Fruit fly (Drosophila melanogaster) whole organism, embryonic: Measurements from ENCODE around the gene mahe.

Source experiments
- Abd-B ChIP-seq: fragments of 200-800 bp; sonication (Bioruptor generic); optimal IDR thresholded peaks from 2 replicates; lab custom pipeline; 2018; ENCODE audit warnings: missing biosample characterization, mild to moderate bottlenecking, missing genetic modification characterization, moderate library complexity
- Asciz ChIP-seq: fragments of 200-800 bp; sonication (Bioruptor generic); optimal IDR thresholded peaks from 2 replicates; lab custom pipeline; 2017; ENCODE audit warnings: missing biosample characterization, mild to moderate bottlenecking, missing genetic modification characterization, missing genetic modification reagents
- BEAF-32 ChIP-seq: fragments of 200-800 bp; sonication (Bioruptor generic); optimal IDR thresholded peaks from 3 replicates; lab custom pipeline; 2017; ENCODE audit warnings: missing biosample characterization, missing genetic modification characterization, mild to moderate bottlenecking, moderate library complexity, missing genetic modification reagents
- CG10267 ChIP-seq: fragments of 200-800 bp; sonication (Bioruptor generic); optimal IDR thresholded peaks from 2 replicates; lab custom pipeline; 2018; ENCODE audit warnings: missing biosample characterization, mild to moderate bottlenecking, missing genetic modification characterization, moderate library complexity
- CG11695 ChIP-seq: fragments of 200-800 bp; sonication (Bioruptor generic); IDR thresholded peaks from 3 replicates; pipeline ENCODE4 v1.3.6; 2022; ENCODE audit warnings: missing biosample characterization, missing genetic modification characterization
- CG12942 ChIP-seq: fragments of 200-800 bp; sonication (Bioruptor generic); optimal IDR thresholded peaks from 3 replicates; lab custom pipeline; 2016; ENCODE audit warnings: missing biosample characterization, missing genetic modification characterization
- CG14710 ChIP-seq: fragments of 200-800 bp; sonication (Bioruptor generic); optimal IDR thresholded peaks from 3 replicates; lab custom pipeline; 2019; ENCODE audit warnings: missing biosample characterization, mild to moderate bottlenecking, missing genetic modification characterization, moderate library complexity
- CG15479 ChIP-seq: fragments of 200-800 bp; sonication (Bioruptor generic); optimal IDR thresholded peaks from 3 replicates; lab custom pipeline; 2019; ENCODE audit warnings: missing biosample characterization, mild to moderate bottlenecking, missing genetic modification characterization, moderate library complexity
- CG16813 ChIP-seq: fragments of 200-800 bp; sonication (Bioruptor generic); IDR thresholded peaks from 3 replicates; pipeline ENCODE4 v1.3.6; 2022; ENCODE audit warnings: missing biosample characterization, missing genetic modification characterization; ENCODE audit not compliant: partially characterized antibody
- CG18476 ChIP-seq: fragments of 200-800 bp; sonication (Bioruptor generic); optimal IDR thresholded peaks from 2 replicates; lab custom pipeline; 2016; ENCODE audit warnings: missing biosample characterization, mild to moderate bottlenecking, missing genetic modification characterization
- CG18619 ChIP-seq: fragments of 200-800 bp; sonication (Bioruptor generic); optimal IDR thresholded peaks from 3 replicates; lab custom pipeline; 2017; ENCODE audit warnings: missing biosample characterization, mild to moderate bottlenecking, missing genetic modification characterization
- CG2712 ChIP-seq: fragments of 200-800 bp; optimal IDR thresholded peaks from 3 replicates; lab custom pipeline; 2019; ENCODE audit warnings: missing biosample characterization, mild to moderate bottlenecking, missing genetic modification characterization, moderate library complexity
- CG30403 ChIP-seq: fragments of 200-800 bp; sonication (Bioruptor generic); optimal IDR thresholded peaks from 3 replicates; lab custom pipeline; 2016; ENCODE audit warnings: missing biosample characterization, missing genetic modification characterization
- CG32532 ChIP-seq: fragments of 200-800 bp; sonication (Bioruptor generic); IDR thresholded peaks from 2 replicates; pipeline ENCODE4 v1.3.6; 2022; ENCODE audit warnings: missing biosample characterization, missing genetic modification characterization
- CG3847 ChIP-seq: fragments of 200-800 bp; sonication (Bioruptor generic); IDR thresholded peaks from 2 replicates; pipeline ENCODE4 v1.3.6; 2022; ENCODE audit warnings: missing biosample characterization, missing genetic modification characterization
- CG4617 ChIP-seq: fragments of 200-800 bp; sonication (Bioruptor generic); optimal IDR thresholded peaks from 3 replicates; lab custom pipeline; 2016; ENCODE audit warnings: missing biosample characterization, missing genetic modification characterization, borderline replicate concordance
- CG6689 ChIP-seq: fragments of 200-800 bp; sonication (Bioruptor generic); IDR thresholded peaks from 2 replicates; pipeline ENCODE4 v1.3.6; 2022; ENCODE audit warnings: missing biosample characterization, missing genetic modification characterization
- CG6791 ChIP-seq: fragments of 200-800 bp; sonication (Bioruptor generic); IDR thresholded peaks from 3 replicates; pipeline ENCODE4 v1.3.6; 2022; ENCODE audit warnings: missing biosample characterization, missing genetic modification characterization; ENCODE audit not compliant: partially characterized antibody
- CG7987 ChIP-seq: fragments of 200-800 bp; sonication (Bioruptor generic); optimal IDR thresholded peaks from 2 replicates; lab custom pipeline; 2018; ENCODE audit warnings: missing biosample characterization, mild to moderate bottlenecking, missing genetic modification characterization, moderate library complexity
- CG9215 ChIP-seq: fragments of 200-800 bp; sonication (Bioruptor generic); IDR thresholded peaks from 2 replicates; pipeline ENCODE4 v1.3.6; 2022; ENCODE audit warnings: missing biosample characterization, missing genetic modification characterization
- CG9876 ChIP-seq: fragments of 200-800 bp; sonication (Bioruptor generic); optimal IDR thresholded peaks from 2 replicates; lab custom pipeline; 2016; ENCODE audit warnings: missing biosample characterization, missing genetic modification characterization
- E2f2 ChIP-seq: fragments of 200-800 bp; sonication (Bioruptor generic); IDR thresholded peaks from 2 replicates; pipeline ENCODE4 v1.3.6; 2022; ENCODE audit warnings: missing biosample characterization, missing genetic modification characterization
- Ets65A ChIP-seq: fragments of 200-800 bp; sonication (Bioruptor generic); peaks from one replicate; lab custom pipeline; 2016; ENCODE audit warnings: missing biosample characterization, missing genetic modification characterization
- HLH3B ChIP-seq: fragments of 200-800 bp; sonication (Bioruptor generic); IDR thresholded peaks from 2 replicates; pipeline ENCODE4 v1.3.6; 2022; ENCODE audit warnings: missing biosample characterization, missing genetic modification characterization
- Hmx ChIP-seq: fragments of 200-800 bp; sonication (Bioruptor generic); optimal IDR thresholded peaks from 2 replicates; lab custom pipeline; 2016; ENCODE audit warnings: missing biosample characterization, missing genetic modification characterization
- Opbp ChIP-seq: fragments of 200-800 bp; sonication (Bioruptor generic); IDR thresholded peaks from 3 replicates; pipeline ENCODE4 v1.3.6; 2022; ENCODE audit warnings: missing biosample characterization, missing genetic modification characterization; ENCODE audit not compliant: partially characterized antibody
- YL-1 ChIP-seq: fragments of 200-800 bp; sonication (Bioruptor generic); optimal IDR thresholded peaks from 3 replicates; lab custom pipeline; 2017; ENCODE audit warnings: missing biosample characterization, mild to moderate bottlenecking, missing genetic modification characterization
- br ChIP-seq: fragments of >200 bp; optimal IDR thresholded peaks from 2 replicates; lab custom pipeline; 2017
- chn ChIP-seq: fragments of 200-800 bp; sonication (Bioruptor generic); optimal IDR thresholded peaks from 2 replicates; lab custom pipeline; 2016; ENCODE audit warnings: missing biosample characterization, missing genetic modification characterization
- dysf ChIP-seq: fragments of 200-800 bp; sonication (Bioruptor generic); IDR thresholded peaks from 3 replicates; pipeline ENCODE4 v1.3.6; 2022; ENCODE audit warnings: missing biosample characterization, missing genetic modification characterization
- fd3F ChIP-seq: fragments of 200-800 bp; sonication (Bioruptor generic); optimal IDR thresholded peaks from 2 replicates; lab custom pipeline; 2018; ENCODE audit warnings: missing biosample characterization, mild to moderate bottlenecking, missing genetic modification characterization, moderate library complexity
- insv ChIP-seq, 2 experiments: fragments of 200-800 bp; sonication (Bioruptor generic); optimal IDR thresholded peaks; 3 replicates each; lab custom pipeline; 2016 to 2018; ENCODE audit warnings: missing biosample characterization in 2 of 2, missing genetic modification characterization in 2 of 2
- knrl ChIP-seq: fragments of 200-800 bp; sonication (Bioruptor generic); IDR thresholded peaks from 3 replicates; pipeline ENCODE4 v1.3.6; 2022; ENCODE audit warnings: missing biosample characterization, missing genetic modification characterization; ENCODE audit not compliant: partially characterized antibody
- nau ChIP-seq: fragments of 200-800 bp; sonication (Bioruptor generic); optimal IDR thresholded peaks from 3 replicates; lab custom pipeline; 2017; ENCODE audit warnings: missing biosample characterization, mild to moderate bottlenecking, missing genetic modification characterization, missing genetic modification reagents
- nom ChIP-seq: fragments of 200-800 bp; sonication (Bioruptor generic); optimal IDR thresholded peaks from 2 replicates; lab custom pipeline; 2017; ENCODE audit warnings: missing biosample characterization, missing genetic modification characterization, mild to moderate bottlenecking, moderate library complexity, missing genetic modification reagents
- p53 ChIP-seq: fragments of 200-800 bp; sonication (Bioruptor generic); optimal IDR thresholded peaks from 2 replicates; lab custom pipeline; 2016; ENCODE audit warnings: missing biosample characterization, missing genetic modification characterization
- pan ChIP-seq, 4 experiments: fragments of >200 bp in 3 of 4; fragments of 200-800 bp in 1 of 4; sonication (Bioruptor generic) in 1 of 4; optimal IDR thresholded peaks in 3 of 4; IDR thresholded peaks in 1 of 4; 2 replicates each; pipeline versions ENCODE4 v1.3.6 to Lab custom; 2017 to 2022; ENCODE audit warnings: missing biosample characterization in 2 of 4, missing genetic modification characterization in 2 of 4, mixed read lengths in 1 of 4
- pfk ChIP-seq: fragments of 200-800 bp; sonication (Bioruptor generic); optimal IDR thresholded peaks from 2 replicates; lab custom pipeline; 2018; ENCODE audit warnings: missing biosample characterization, mild to moderate bottlenecking, missing genetic modification characterization, moderate library complexity
- sens ChIP-seq: fragments of 200-800 bp; sonication (Bioruptor generic); peaks from one replicate; lab custom pipeline; 2016; ENCODE audit warnings: missing biosample characterization, missing genetic modification characterization
- stc ChIP-seq: fragments of 200-800 bp; sonication (Bioruptor generic); IDR thresholded peaks from 2 replicates; pipeline ENCODE4 v1.3.6; 2022; ENCODE audit warnings: missing biosample characterization, missing genetic modification characterization
- usp ChIP-seq: fragments of >200 bp; optimal IDR thresholded peaks from 2 replicates; lab custom pipeline; 2017; ENCODE audit warnings: missing biosample characterization, missing genetic modification characterization
- wdn ChIP-seq: fragments of 200-800 bp; sonication (Bioruptor generic); IDR thresholded peaks from 2 replicates; pipeline ENCODE4 v1.3.6; 2022; ENCODE audit warnings: missing biosample characterization, missing genetic modification characterization
- zen ChIP-seq: fragments of 200-800 bp; sonication (Bioruptor generic); optimal IDR thresholded peaks from 3 replicates; lab custom pipeline; 2018; ENCODE audit warnings: missing biosample characterization, mild to moderate bottlenecking, missing genetic modification characterization, moderate library complexity

Gene mahe

dm6 chrX:7901153-7902038 is 29.8 kb downstream of the mahe start, which contains the start of the genes RpS6 and bys (continued):
- TF ChIP-seq p53 (GFP tag; lab: Kevin White, UChicago) (peak; percentile 21), pan (optimal IDR thresholded peaks at IDR 0.05; lab: Kevin White, UChicago) (no peak), pan (GFP tag; optimal IDR thresholded peaks at IDR 0.05 in 1 of 2, IDR thresholded peaks at IDR 0.05 in 1 of 2) (peak in 1 of 2 experiments; percentile 65), Hmx (GFP tag; lab: Kevin White, UChicago) (no peak), CG3847 (peak; percentile 38; the same call in 1 of the 2 replicates), pfk (GFP tag; lab: Kevin White, UChicago) (peak; percentile 57), HLH3B (GFP tag; lab: Robert Waterston, UW) (peak; percentile 36; the same call in 1 of the 2 replicates), CG12942 (GFP tag; lab: Kevin White, UChicago) (peak; percentile 9), CG14710 (tag; lab: Kevin White, UChicago) (peak; percentile 65), BEAF-32 (peak; percentile 87), wdn (GFP tag; lab: Robert Waterston, UW) (peak; percentile 12; the same call in 1 of the 2 replicates), CG9215 (GFP tag; lab: Robert Waterston, UW) (no peak; the same call in 1 of the 2 replicates), CG18619 (peak; percentile 52), YL-1 (GFP tag; lab: Kevin White, UChicago) (peak; percentile 63), E2f2 (GFP tag; lab: Robert Waterston, UW) (peak; percentile 9; the same call in 1 of the 2 replicates), nom (peak; percentile 82), CG30403 (GFP tag; lab: Kevin White, UChicago) (peak; percentile 68), CG15479 (GFP tag; lab: Kevin White, UChicago) (peak; percentile 26), CG6791 (GFP tag; lab: Robert Waterston, UW) (peak; percentile 83), CG11695 (0 out of 3 replicates have a peak, but pooled peaks have one; percentile 31), CG2712 (tag; lab: Kevin White, UChicago) (peak; percentile 39), chn (peak; percentile 37), CG7987 (GFP tag; lab: Kevin White, UChicago) (peak; percentile 76), usp (no peak), CG4617 (GFP tag; lab: Kevin White, UChicago) (peak; percentile 19), Asciz (GFP tag; lab: Kevin White, UChicago) (peak; percentile 64), CG10267 (peak; percentile 63), fd3F (GFP tag; lab: Kevin White, UChicago) (no peak), CG6689 (GFP tag; lab: Robert Waterston, UW) (peak; percentile 5; the same call in 1 of the 2 replicates), Abd-B (GFP tag; lab: Kevin White, UChicago) (peak; percentile 13), CG32532 (peak; percentile 73), stc (GFP tag; lab: Robert Waterston, UW) (no peak)

- TF ChIP-seq Ets65A (GFP tag; lab: Kevin White, UChicago) (peak; percentile 65), br (lab: Kevin White, UChicago) (no peak), dysf (GFP tag; lab: Robert Waterston, UW) (no peak), CG9876 (no peak), CG16813 (GFP tag; lab: Robert Waterston, UW) (no peak), Opbp (0 out of 3 replicates have a peak, but pooled peaks have one; percentile 10), nau (GFP tag; lab: Kevin White, UChicago) (no peak), zen (tag; lab: Kevin White, UChicago) (no peak), insv (GFP tag; optimal IDR thresholded peaks at IDR 0.05; lab: Kevin White, UChicago) (no peak), knrl (GFP tag; lab: Robert Waterston, UW) (no peak), CG18476 (GFP tag; lab: Kevin White, UChicago) (no peak), CG9215 (GFP tag; lab: Robert Waterston, UW) (no peak), sens (GFP tag; lab: Kevin White, UChicago) (peak; percentile 53)
Observed at dm6 chrX:7900659-7901058, 30.5 kb downstream of the mahe start.
